Worm (Caenorhabditis elegans): Measurements from ENCODE around the gene F56D6.20.

F56D6.20 gene

DNA sequence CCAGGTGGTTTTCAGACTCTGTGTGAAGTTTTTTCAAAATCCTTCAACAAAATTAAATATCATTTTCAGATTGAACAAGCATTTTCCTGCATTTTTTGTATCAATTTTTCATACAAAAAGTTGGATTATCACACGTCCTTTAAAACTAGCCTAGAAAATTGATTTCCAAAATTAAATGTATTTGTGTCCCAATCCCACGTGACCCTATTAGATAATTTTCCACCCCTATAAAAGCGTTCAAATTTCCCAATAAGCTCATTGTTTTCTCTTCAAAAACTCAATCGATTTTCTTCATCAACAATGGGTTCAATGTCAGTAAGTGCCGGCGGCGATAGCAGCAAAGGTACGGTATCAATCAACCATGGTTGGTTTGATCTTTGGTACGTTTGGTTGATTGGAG, 1.8 kb downstream of the F56D6.20 start, which contains the start of gene F56D6.19:
F56D6.19 (plus strand) TSS at position 301 of the 400 bp plus-strand sequence.
- no peak for TF ChIP-seq pha-4 (tag; optimal IDR thresholded peaks at IDR 0.05)
- TF ChIP-seq nhr-76 (tag; optimal IDR thresholded peaks at IDR 0.05) = no peak

DNA sequence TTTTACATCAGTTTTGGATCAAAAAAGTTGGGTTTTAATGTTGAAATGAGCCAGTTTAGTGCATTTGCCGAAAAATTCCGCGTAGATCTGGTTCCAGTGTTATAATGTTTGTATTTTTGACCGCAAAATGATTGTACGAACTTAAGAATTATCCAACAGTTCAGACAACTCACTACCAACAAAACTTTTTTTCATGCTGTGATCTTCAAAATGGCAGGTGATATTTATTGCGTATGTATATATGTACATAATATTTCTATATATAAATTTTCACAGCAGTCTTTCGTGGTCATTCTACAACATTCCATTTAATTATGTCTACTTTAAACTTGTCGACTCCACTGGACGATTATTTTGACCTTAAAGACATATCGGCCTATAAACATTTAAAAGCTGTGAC, 2.6 kb downstream of the F56D6.20 start, which contains the start of gene srz-20:
srz-20 (plus strand) TSS at position 301 of the 400 bp plus-strand sequence.
- no peak for TF ChIP-seq M03D4.4 (tag; optimal IDR thresholded peaks at IDR 0.05)
- no peak for TF ChIP-seq mls-2 (tag; optimal IDR thresholded peaks at IDR 0.05)
- no peak for TF ChIP-seq ham-2 (GFP tag; optimal IDR thresholded peaks at IDR 0.05)
- TF ChIP-seq drap-1 (GFP tag; optimal IDR thresholded peaks at IDR 0.05) = no peak
- no peak for TF ChIP-seq sptf-1 (tag; optimal IDR thresholded peaks at IDR 0.05)
- TF ChIP-seq zip-8 (tag; optimal IDR thresholded peaks at IDR 0.05) = no peak
- no peak for TF ChIP-seq cnd-1 (tag; optimal IDR thresholded peaks at IDR 0.05)
- no peak for TF ChIP-seq nhr-76 (tag; optimal IDR thresholded peaks at IDR 0.05)
- TF ChIP-seq lin-32 (GFP tag; optimal IDR thresholded peaks at IDR 0.05) = no peak
- no peak for TF ChIP-seq nhr-2 (tag; optimal IDR thresholded peaks at IDR 0.05)
- no peak for TF ChIP-seq ceh-83 (GFP tag; optimal IDR thresholded peaks at IDR 0.05)
- no peak for TF ChIP-seq mep-1 (tag; optimal IDR thresholded peaks at IDR 0.05)

DNA sequence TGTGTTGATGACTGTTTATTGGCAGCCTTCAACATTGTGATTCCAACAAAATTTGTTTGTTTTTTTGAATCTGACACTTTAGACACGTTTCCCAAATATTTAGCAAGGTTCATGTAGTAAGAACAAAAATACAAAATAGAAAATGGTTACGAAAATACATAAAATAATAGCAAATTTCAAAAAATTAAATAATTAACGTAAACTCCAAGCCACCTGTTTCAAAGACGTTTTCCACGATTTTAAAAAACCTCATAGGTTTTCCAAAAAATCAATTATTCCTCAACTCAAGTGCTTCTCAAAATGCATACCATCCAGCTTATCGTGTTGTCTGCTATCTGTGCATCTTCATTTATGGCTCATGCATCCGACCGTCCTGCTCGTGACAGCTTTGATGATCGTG, 4.7 kb downstream of the F56D6.20 start, which contains the start of gene F56D6.14:
F56D6.14 (plus strand) TSS at position 301 of the 400 bp plus-strand sequence.
- TF ChIP-seq sem-2 (GFP tag; optimal IDR thresholded peaks at IDR 0.05) = no peak
- no peak for TF ChIP-seq lin-32 (GFP tag; optimal IDR thresholded peaks at IDR 0.05)
- TF ChIP-seq nhr-76 (tag; optimal IDR thresholded peaks at IDR 0.05) = no peak
- TF ChIP-seq nhr-28 (tag; optimal IDR thresholded peaks at IDR 0.05) = no peak
- no peak for TF ChIP-seq drap-1 (GFP tag; optimal IDR thresholded peaks at IDR 0.05)
- no peak for TF ChIP-seq hlh-1 (tag; optimal IDR thresholded peaks at IDR 0.05)
- no peak for TF ChIP-seq blmp-1 (tag; optimal IDR thresholded peaks at IDR 0.05)

DNA sequence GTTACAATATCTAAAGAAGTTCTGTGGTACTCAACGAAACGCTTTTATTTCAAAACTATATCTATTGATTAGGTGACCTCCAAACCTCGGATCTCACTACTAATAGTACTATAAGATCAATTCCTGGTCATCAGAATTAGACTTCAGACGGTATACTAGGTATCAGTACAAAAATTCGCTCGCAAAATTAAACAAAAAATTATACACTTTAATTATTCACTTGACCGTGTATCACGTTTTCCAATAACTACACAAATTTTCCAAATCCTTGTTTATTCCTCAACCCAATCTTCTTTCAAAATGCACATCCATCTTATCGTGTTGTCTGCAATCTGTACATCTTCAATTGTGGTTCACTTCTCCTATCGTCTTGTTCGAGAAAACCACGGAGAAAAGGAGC, 5.5 kb downstream of the F56D6.20 start, which contains the start of gene F56D6.23:
F56D6.23 (plus strand) TSS at position 301 of the 400 bp plus-strand sequence.
- TF ChIP-seq ceh-43 (GFP tag; optimal IDR thresholded peaks at IDR 0.05) (no peak), hlh-1 (tag; optimal IDR thresholded peaks at IDR 0.05) (no peak), unc-39 (tag; optimal IDR thresholded peaks at IDR 0.05) (no peak), ceh-39 (tag; optimal IDR thresholded peaks at IDR 0.05) (no peak), ces-1 (GFP tag; optimal IDR thresholded peaks at IDR 0.05) (no peak), M03D4.4 (tag; optimal IDR thresholded peaks at IDR 0.05) (no peak)

DNA sequence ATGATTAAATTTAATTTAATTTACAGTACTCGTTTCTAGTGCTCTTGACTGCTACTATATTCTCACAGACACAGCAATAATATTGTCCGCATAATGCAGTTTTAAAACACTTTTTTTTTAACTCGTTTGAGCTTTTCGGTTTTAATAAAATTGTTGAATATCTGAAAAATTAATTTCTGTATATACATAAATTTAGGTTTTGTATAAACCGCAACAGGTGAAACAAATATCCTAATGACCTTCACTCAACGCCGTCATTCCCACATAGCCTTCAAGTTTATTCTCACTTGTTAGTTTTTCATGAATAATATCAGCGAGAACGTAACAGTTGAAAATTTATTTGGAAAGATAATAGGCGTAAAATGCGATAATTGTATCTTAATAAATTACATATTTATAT, 6.8 kb downstream of the F56D6.20 start, which contains the start of gene srz-19:
srz-19 (plus strand) TSS at position 301 of the 400 bp plus-strand sequence.
- TF ChIP-seq nhr-2 (tag; optimal IDR thresholded peaks at IDR 0.05) = no peak
- TF ChIP-seq pha-4 (tag; optimal IDR thresholded peaks at IDR 0.05) = no peak
- TF ChIP-seq nhr-76 (tag; optimal IDR thresholded peaks at IDR 0.05) = no peak
- no peak for TF ChIP-seq lin-32 (GFP tag; optimal IDR thresholded peaks at IDR 0.05)
- no peak for TF ChIP-seq nhr-28 (tag; optimal IDR thresholded peaks at IDR 0.05)
- TF ChIP-seq mab-5 (tag; optimal IDR thresholded peaks at IDR 0.05) = no peak
- TF ChIP-seq bed-3 (GFP tag; optimal IDR thresholded peaks at IDR 0.05) = no peak
- TF ChIP-seq cnd-1 (tag; optimal IDR thresholded peaks at IDR 0.05) = no peak
- no peak for TF ChIP-seq ceh-39 (tag; optimal IDR thresholded peaks at IDR 0.05)
- no peak for TF ChIP-seq hlh-1 (tag; optimal IDR thresholded peaks at IDR 0.05)

DNA sequence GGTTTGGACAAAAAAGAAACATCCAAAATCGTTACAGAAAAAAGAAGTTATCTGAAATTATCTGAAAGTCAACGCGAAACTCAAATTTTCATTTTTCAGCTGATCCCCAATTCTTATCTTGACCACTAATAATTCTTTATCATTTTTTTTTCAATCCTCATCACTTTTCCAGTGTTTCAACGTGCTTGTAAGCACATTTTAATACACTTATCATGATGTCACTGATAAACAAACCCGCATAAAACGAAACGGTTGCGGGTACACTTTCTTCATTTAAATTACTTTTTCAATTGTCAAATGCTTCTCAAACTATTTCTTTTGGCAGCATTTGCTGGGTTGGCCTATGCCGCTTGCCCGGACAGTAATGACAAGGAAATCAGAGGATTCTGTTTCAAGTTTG, 9.2 kb downstream of the F56D6.20 start, which contains the start of gene clec-67:
clec-67 (plus strand) TSS at position 268 of the 400 bp plus-strand sequence.
- TF ChIP-seq nhr-2 (tag; optimal IDR thresholded peaks at IDR 0.05) (no peak), mab-5 (tag; optimal IDR thresholded peaks at IDR 0.05) (no peak), nhr-12 (tag; optimal IDR thresholded peaks at IDR 0.05) (no peak), unc-39 (tag; optimal IDR thresholded peaks at IDR 0.05) (no peak), flh-1 (GFP tag; optimal IDR thresholded peaks at IDR 0.05) (no peak), ceh-39 (tag; optimal IDR thresholded peaks at IDR 0.05) (no peak), lsy-2 (tag; optimal IDR thresholded peaks at IDR 0.05) (no peak), cnd-1 (tag; optimal IDR thresholded peaks at IDR 0.05) (no peak), ces-1 (GFP tag; optimal IDR thresholded peaks at IDR 0.05) (no peak), drap-1 (GFP tag; optimal IDR thresholded peaks at IDR 0.05) (no peak), mls-2 (tag; optimal IDR thresholded peaks at IDR 0.05) (no peak), sptf-1 (tag; optimal IDR thresholded peaks at IDR 0.05) (no peak), hlh-1 (tag; optimal IDR thresholded peaks at IDR 0.05) (no peak), tbx-8 (GFP tag; optimal IDR thresholded peaks at IDR 0.05) (no peak), nhr-76 (tag; optimal IDR thresholded peaks at IDR 0.05) (no peak), mep-1 (tag; optimal IDR thresholded peaks at IDR 0.05) (no peak), ceh-43 (GFP tag; optimal IDR thresholded peaks at IDR 0.05) (no peak), nhr-28 (tag; optimal IDR thresholded peaks at IDR 0.05) (no peak), elt-3 (tag; optimal IDR thresholded peaks at IDR 0.05) (no peak), pha-4 (tag; optimal IDR thresholded peaks at IDR 0.05) (no peak)
